Fruit fly (Drosophila melanogaster): ENCODE results near the gene CG1265.

The CG1265 gene

dm6 chr3L:4252121-4252861, 2.3 kb upstream of the CG1265 start:
- no peak for TF ChIP-seq Met (GFP tag; optimal IDR thresholded peaks at IDR 0.05)
- peak; percentile 25 for TF ChIP-seq dsx (GFP tag; optimal IDR thresholded peaks at IDR 0.05; ENCODE audit: poor library complexity, severe bottlenecking)
- TF ChIP-seq esn (GFP tag; optimal IDR thresholded peaks at IDR 0.05), result peak; percentile 33
- TF ChIP-seq CG6163 (GFP tag; IDR thresholded peaks at IDR 0.05), result peak; percentile 53

- TF ChIP-seq Smox (GFP tag; optimal IDR thresholded peaks at IDR 0.05) (no peak), Sox15 (GFP tag; optimal IDR thresholded peaks at IDR 0.05) (no peak), CG32006 (GFP tag; optimal IDR thresholded peaks at IDR 0.05) (peak; percentile 33), Sox14 (GFP tag; optimal IDR thresholded peaks at IDR 0.05) (peak; percentile 53), Ets96B (tag; optimal IDR thresholded peaks at IDR 0.05) (peak; percentile 0), spab (GFP tag; optimal IDR thresholded peaks at IDR 0.05) (peak; percentile 16), CG8319 (GFP tag; optimal IDR thresholded peaks at IDR 0.05) (peak; percentile 21), svp (GFP tag) (peak; percentile 95), CG10669 (GFP tag; optimal IDR thresholded peaks at IDR 0.05) (no peak), Eip93F (GFP tag; optimal IDR thresholded peaks at IDR 0.05) (no peak), ss (GFP tag; optimal IDR thresholded peaks at IDR 0.05) (peak in 1 of 2 experiments; percentile 6), CG10631 (GFP tag; optimal IDR thresholded peaks at IDR 0.05) (peak; percentile 30), Ets21C (GFP tag; optimal IDR thresholded peaks at IDR 0.05) (peak; percentile 9), vri (GFP tag; optimal IDR thresholded peaks at IDR 0.05) (peak; percentile 69), fd59A (GFP tag; optimal IDR thresholded peaks at IDR 0.05) (peak; percentile 25), CG4318 (GFP tag; optimal IDR thresholded peaks at IDR 0.05) (no peak), Hr39 (GFP tag; optimal IDR thresholded peaks at IDR 0.05) (peak; percentile 23), CG6163 (GFP tag; IDR thresholded peaks at IDR 0.05) (peak; percentile 33; the same call in 1 of the 3 replicates), Sox102F (GFP tag; optimal IDR thresholded peaks at IDR 0.05) (no peak), CG34406 (GFP tag; optimal IDR thresholded peaks at IDR 0.05) (no peak), CG3919 (GFP tag; optimal IDR thresholded peaks at IDR 0.05) (peak; percentile 25), acj6 (GFP tag; optimal IDR thresholded peaks at IDR 0.05) (peak; percentile 9), CG8119 (GFP tag; IDR thresholded peaks at IDR 0.05) (no peak), net (GFP tag; optimal IDR thresholded peaks at IDR 0.05) (peak; percentile 30), CG6792 (GFP tag; optimal IDR thresholded peaks at IDR 0.05) (peak; percentile 50), Eip78C (GFP tag) (peak; percentile 72)
Observed at dm6 chr3L:4252862-4253610, 1.5 kb upstream of the CG1265 start.

- TF ChIP-seq fkh (GFP tag; optimal IDR thresholded peaks at IDR 0.05), result peak; percentile 73
- TF ChIP-seq dsx (GFP tag; optimal IDR thresholded peaks at IDR 0.05; ENCODE audit: poor library complexity, severe bottlenecking), result peak; percentile 66
- no peak for TF ChIP-seq CG8119 (GFP tag; IDR thresholded peaks at IDR 0.05)
- TF ChIP-seq Sox14 (GFP tag; optimal IDR thresholded peaks at IDR 0.05), result peak; percentile 38
- no peak for TF ChIP-seq CG7368 (GFP tag; optimal IDR thresholded peaks at IDR 0.05)
- TF ChIP-seq svp (GFP tag), result peak; percentile 92
- TF ChIP-seq Eip78C (GFP tag), result peak; percentile 44
Observed at dm6 chr3L:4253611-4254300, 820 bp upstream of the CG1265 start.

- TF ChIP-seq CG15336 (GFP tag; IDR thresholded peaks at IDR 0.05) (no peak; the same call in 1 of the 2 replicates), CG1621 (tag; optimal IDR thresholded peaks at IDR 0.05) (peak; percentile 51), CG9139 (GFP tag; optimal IDR thresholded peaks at IDR 0.05) (no peak), CG7368 (GFP tag; optimal IDR thresholded peaks at IDR 0.05) (peak; percentile 26), Blimp-1 (GFP tag; optimal IDR thresholded peaks at IDR 0.05) (peak; percentile 32), CG34406 (GFP tag; optimal IDR thresholded peaks at IDR 0.05) (peak; percentile 76), CG6792 (GFP tag; optimal IDR thresholded peaks at IDR 0.05) (peak; percentile 72), lz (GFP tag; optimal IDR thresholded peaks at IDR 0.05) (peak; percentile 85), Ets21C (GFP tag; optimal IDR thresholded peaks at IDR 0.05) (peak; percentile 83), esn (GFP tag; optimal IDR thresholded peaks at IDR 0.05) (peak; percentile 89), CG8632 (GFP tag; optimal IDR thresholded peaks at IDR 0.05) (peak; percentile 69), Smox (GFP tag; optimal IDR thresholded peaks at IDR 0.05) (no peak), Ets96B (tag; optimal IDR thresholded peaks at IDR 0.05) (peak; percentile 79), Eip78C (GFP tag) (peak; percentile 93), acj6 (GFP tag; optimal IDR thresholded peaks at IDR 0.05) (peak; percentile 82), Met (GFP tag; optimal IDR thresholded peaks at IDR 0.05) (peak; percentile 83), eg (GFP tag; IDR thresholded peaks at IDR 0.05) (peak; percentile 63; the same call in 2 of the 3 replicates), spab (GFP tag; optimal IDR thresholded peaks at IDR 0.05) (no peak), fd85E (GFP tag; optimal IDR thresholded peaks at IDR 0.05) (no peak), Sox102F (GFP tag; optimal IDR thresholded peaks at IDR 0.05) (no peak), fd59A (GFP tag; optimal IDR thresholded peaks at IDR 0.05) (peak; percentile 57), CG10631 (GFP tag; optimal IDR thresholded peaks at IDR 0.05) (peak; percentile 87)
Observed at dm6 chr3L:4259102-4259558, 4.6 kb downstream of the CG1265 start, which contains the start of the genes CG15011 and CG1309. Gene CG15011 (minus strand): TSS chr3L:4259152. Gene CG1309 (plus strand): TSS chr3L:4259430.

All from whole organism, prepupa.